Worm (Caenorhabditis elegans): ENCODE results near the gene clec-264.

Gene clec-264

DNA sequence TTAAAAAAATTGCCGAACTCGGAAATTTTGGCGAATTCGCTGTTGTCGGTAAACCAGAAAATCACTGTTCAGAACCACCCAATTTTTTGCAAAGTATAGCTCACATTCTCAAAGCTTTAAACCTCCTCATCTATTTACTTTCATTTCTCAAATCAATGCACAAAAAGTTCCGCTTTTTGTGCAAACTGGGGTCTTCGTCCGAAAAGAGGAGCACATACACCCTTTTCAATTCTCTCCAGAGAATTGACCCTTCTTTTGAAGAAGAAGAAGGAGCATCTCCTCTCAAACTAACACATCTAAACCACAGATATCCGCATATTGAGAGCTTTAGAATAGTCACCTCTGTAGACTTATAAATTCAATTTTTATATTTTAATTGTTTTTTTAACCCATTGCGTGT lies 24.8 kb upstream of the clec-264 start:
- TF ChIP-seq hmg-1.2 (GFP tag; IDR thresholded peaks at IDR 0.05) = no peak
- no peak for TF ChIP-seq Y79H2A.3 (GFP tag; conservative IDR thresholded peaks at IDR 0.05)
- TF ChIP-seq repo-1 (tag; optimal IDR thresholded peaks at IDR 0.05) = no peak
- no peak for TF ChIP-seq hrde-1 (tag; optimal IDR thresholded peaks at IDR 0.05; ENCODE audit: borderline replicate concordance)
- no peak for TF ChIP-seq ztf-3 (GFP tag; optimal IDR thresholded peaks at IDR 0.05)
- no peak for TF ChIP-seq aptf-2 (GFP tag; conservative IDR thresholded peaks at IDR 0.05)
- no peak for TF ChIP-seq pbrm-1 (GFP tag; IDR thresholded peaks at IDR 0.05)
- no peak for TF ChIP-seq Y53G8AR.9 (GFP tag; conservative IDR thresholded peaks at IDR 0.05)
- TF ChIP-seq zim-3 (tag; optimal IDR thresholded peaks at IDR 0.05) = no peak
- TF ChIP-seq unc-62 (GFP tag; optimal IDR thresholded peaks at IDR 0.05) = no peak
- no peak for TF ChIP-seq athp-1 (tag; optimal IDR thresholded peaks at IDR 0.05)
- TF ChIP-seq fkh-3 (tag; optimal IDR thresholded peaks at IDR 0.05) = no peak
- no peak for TF ChIP-seq chd-7 (tag; optimal IDR thresholded peaks at IDR 0.05)
- no peak for TF ChIP-seq rcor-1 (GFP tag; IDR thresholded peaks at IDR 0.05)
- TF ChIP-seq ceh-40 (GFP tag; IDR thresholded peaks at IDR 0.05) = no peak
- TF ChIP-seq ztf-25 (GFP tag; IDR thresholded peaks at IDR 0.05) = no peak
- no peak for TF ChIP-seq nhr-179 (tag; optimal IDR thresholded peaks at IDR 0.05)
- no peak for TF ChIP-seq egrh-3 (GFP tag; IDR thresholded peaks at IDR 0.05)
- no peak for TF ChIP-seq hlh-12 (tag; optimal IDR thresholded peaks at IDR 0.05)
- TF ChIP-seq C17E4.6 (GFP tag; IDR thresholded peaks at IDR 0.05) = no peak

DNA sequence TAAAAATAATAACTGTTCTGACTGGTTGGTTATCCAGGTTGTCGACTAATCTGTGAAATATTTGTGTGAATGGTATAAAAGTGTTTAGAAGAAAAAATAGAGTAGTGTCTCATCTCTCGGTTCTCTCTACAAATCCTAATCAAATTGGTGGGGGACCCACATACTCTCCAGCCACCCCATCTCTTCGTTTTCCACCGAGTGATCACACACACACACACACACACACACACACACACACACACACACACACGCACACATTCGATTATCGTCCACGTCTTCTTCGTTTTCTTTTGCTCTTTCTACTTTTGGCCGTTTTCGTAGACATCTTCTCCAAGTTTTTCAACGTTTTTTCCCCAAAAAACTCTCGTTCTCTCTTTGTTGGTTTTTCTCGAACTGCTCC lies 22.6 kb upstream of the clec-264 start:
- peak; percentile 55 for TF ChIP-seq ztf-3 (GFP tag; optimal IDR thresholded peaks at IDR 0.05)
- TF ChIP-seq D2030.7 (GFP tag; IDR thresholded peaks at IDR 0.05) = no peak

DNA sequence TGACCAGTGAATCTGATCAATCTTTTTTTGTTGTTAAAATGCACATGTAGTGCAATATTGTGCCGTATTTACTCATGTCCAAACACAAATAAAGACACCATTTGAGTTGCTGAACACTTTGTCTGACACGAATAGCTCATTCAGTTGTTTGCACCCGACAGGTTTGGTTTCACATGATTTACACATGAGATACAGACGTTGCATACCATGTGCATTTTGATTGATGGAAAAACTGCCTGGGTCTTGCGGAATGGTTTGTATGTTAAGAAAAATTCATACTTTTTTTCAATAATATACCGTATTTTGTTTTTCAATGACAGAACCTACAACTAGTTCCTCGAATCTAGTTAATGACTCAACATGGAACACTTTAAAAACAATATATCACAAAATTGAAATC lies 20.7 kb upstream of the clec-264 start:
- TF ChIP-seq bed-2 (GFP tag; IDR thresholded peaks at IDR 0.05) = no peak
- TF ChIP-seq T26A5.8 (tag; optimal IDR thresholded peaks at IDR 0.05) = no peak

DNA sequence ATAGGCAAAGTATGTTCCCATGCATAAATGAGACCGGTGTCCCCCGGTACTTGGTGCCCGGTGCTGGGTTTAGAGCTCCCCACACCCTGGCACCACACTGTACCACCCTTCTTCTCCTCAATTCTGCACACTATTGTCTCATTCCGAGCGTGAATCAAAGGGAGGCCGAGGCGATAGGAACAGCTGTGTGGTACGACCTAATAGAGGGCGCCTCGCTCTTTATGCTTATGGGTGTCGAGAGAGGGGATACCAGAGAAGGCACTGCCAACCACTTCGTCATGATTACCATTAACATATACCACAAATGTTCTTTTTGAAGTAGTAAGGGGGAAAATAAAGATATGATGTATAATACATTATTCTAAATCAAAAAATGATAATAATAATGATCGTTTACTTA lies 20.1 kb upstream of the clec-264 start:
- TF ChIP-seq F52B5.7 (tag; optimal IDR thresholded peaks at IDR 0.05) = no peak
- TF ChIP-seq dpl-1 (GFP tag; optimal IDR thresholded peaks at IDR 0.05) = no peak
- TF ChIP-seq nfya-1 (tag; optimal IDR thresholded peaks at IDR 0.05; ENCODE audit: borderline replicate concordance, insufficient read depth) = no peak
- TF ChIP-seq hlh-26 (GFP tag; conservative IDR thresholded peaks at IDR 0.05) = no peak
- TF ChIP-seq sea-2 (GFP tag; IDR thresholded peaks at IDR 0.05) = 0 out of 2 replicates have a peak, but pooled peaks have one; percentile 56
- TF ChIP-seq ekl-4 (GFP tag; IDR thresholded peaks at IDR 0.05) = no peak

DNA sequence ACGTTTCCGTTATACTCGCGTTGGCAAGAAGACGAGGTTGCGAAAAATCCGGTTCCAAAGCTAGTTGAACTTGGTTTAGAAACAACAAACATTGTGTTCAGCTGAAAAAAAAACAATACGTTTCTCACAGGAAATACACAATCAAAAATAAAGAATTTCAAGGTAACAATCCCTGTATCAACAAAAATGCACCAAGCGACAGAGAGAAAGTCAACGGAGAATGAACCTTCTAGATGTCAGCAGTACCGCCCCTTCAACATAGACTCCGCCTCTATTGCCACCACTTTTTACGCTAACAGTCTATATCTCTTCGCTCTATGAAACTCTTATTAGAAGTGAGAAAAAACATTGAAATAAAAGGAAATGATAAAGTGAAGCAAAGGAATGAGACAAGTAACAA lies 17.8 kb upstream of the clec-264 start, which contains the start of gene F31D4.8:
Gene F31D4.8 (minus strand): TSS at position 101 of the 400 bp plus-strand sequence.
- no peak for TF ChIP-seq hlh-12 (tag; optimal IDR thresholded peaks at IDR 0.05)
- no peak for TF ChIP-seq C06A6.2 (GFP tag; conservative IDR thresholded peaks at IDR 0.05)
- TF ChIP-seq dpff-1 (tag; optimal IDR thresholded peaks at IDR 0.05) = no peak
- no peak for TF ChIP-seq cebp-2 (GFP tag; IDR thresholded peaks at IDR 0.05)
- no peak for TF ChIP-seq snpc-3.4 (tag; optimal IDR thresholded peaks at IDR 0.05)
- no peak for TF ChIP-seq let-526 (GFP tag; IDR thresholded peaks at IDR 0.05)
- no peak for TF ChIP-seq sptf-2 (GFP tag; optimal IDR thresholded peaks at IDR 0.05)
- no peak for TF ChIP-seq F52B5.7 (tag; optimal IDR thresholded peaks at IDR 0.05)
- no peak for TF ChIP-seq nfyb-1 (GFP tag; IDR thresholded peaks at IDR 0.05)
- no peak for TF ChIP-seq ztf-22 (GFP tag; optimal IDR thresholded peaks at IDR 0.05)
